Fruit fly (Drosophila melanogaster) S2 (cell line): ENCODE results near the gene CG5612.

ENCODE experiments used
- CG8478 ChIP-seq: fragments of >200 bp; optimal IDR thresholded peaks from 2 replicates; lab custom pipeline; 2018
- CTCF ChIP-seq, 2 experiments: fragments of >200 bp; optimal IDR thresholded peaks; 2 replicates each; lab custom pipeline; 2018

DNA sequence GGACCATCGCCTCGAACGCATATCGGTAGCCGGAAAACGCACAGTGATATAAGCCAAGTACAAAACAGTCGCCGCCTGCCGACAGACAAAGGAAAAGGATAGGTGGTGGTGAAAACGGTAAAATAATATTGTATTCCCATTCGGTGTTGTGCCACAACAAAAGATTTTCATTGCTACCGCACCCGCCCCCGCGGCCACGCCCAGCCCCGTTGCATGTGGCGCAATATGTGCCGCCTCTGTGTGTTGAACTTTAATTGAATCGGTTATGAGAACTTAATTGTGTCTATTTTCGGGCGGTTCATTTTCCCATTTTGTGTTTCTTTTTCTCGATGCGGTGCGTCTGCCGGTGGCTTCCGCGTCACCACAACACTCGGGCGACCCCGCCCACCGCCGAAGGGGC, 10.9 kb upstream of the CG5612 start:
- TF ChIP-seq CTCF (optimal IDR thresholded peaks at IDR 0.05; lab: Kevin White, UChicago), result no peak
- TF ChIP-seq CG8478, result no peak
